Worm (Caenorhabditis elegans): ENCODE measurements around the gene F55H2.7.

The F55H2.7 gene

ce11 chrIII:9544820-9545219 is 28.8 kb upstream of the F55H2.7 start, which contains the start of gene ZK1098.12:
Gene ZK1098.12, plus strand, starts transcription at chrIII:9545120.
- TF ChIP-seq hlh-30 (tag; optimal IDR thresholded peaks at IDR 0.05; ENCODE audit: insufficient read depth) (no peak), ZK546.5 (tag; optimal IDR thresholded peaks at IDR 0.05) (no peak), lin-13 (GFP tag; optimal IDR thresholded peaks at IDR 0.05) (no peak), tra-1 (GFP tag; IDR thresholded peaks at IDR 0.05) (no peak), lin-38 (GFP tag; IDR thresholded peaks at IDR 0.05) (no peak; the same call in 1 of the 2 replicates), php-3 (GFP tag; IDR thresholded peaks at IDR 0.05) (no peak), dve-1 (tag; optimal IDR thresholded peaks at IDR 0.05; ENCODE audit: insufficient read depth) (no peak), dpl-1 (GFP tag; optimal IDR thresholded peaks at IDR 0.05) (no peak), unc-130 (GFP tag; optimal IDR thresholded peaks at IDR 0.05) (no peak), hmg-1.1 (GFP tag; IDR thresholded peaks at IDR 0.05) (no peak), lin-39 (tag; optimal IDR thresholded peaks at IDR 0.05) (no peak), lsy-2 (tag; optimal IDR thresholded peaks at IDR 0.05) (no peak)

- TF ChIP-seq vab-7 (GFP tag; IDR thresholded peaks at IDR 0.05) (no peak), nhr-102 (tag; optimal IDR thresholded peaks at IDR 0.05) (no peak), nhr-25 (tag; optimal IDR thresholded peaks at IDR 0.05; ENCODE audit: borderline replicate concordance, insufficient read depth) (no peak), R02D3.7 (tag; optimal IDR thresholded peaks at IDR 0.05) (no peak), mxl-2 (GFP tag; conservative IDR thresholded peaks at IDR 0.05) (no peak), T26A8.4 (GFP tag; IDR thresholded peaks at IDR 0.05) (no peak), aly-2 (tag; optimal IDR thresholded peaks at IDR 0.05) (no peak), lsy-2 (tag; optimal IDR thresholded peaks at IDR 0.05) (no peak), ztf-7 (tag; optimal IDR thresholded peaks at IDR 0.05) (no peak), spr-3 (GFP tag; optimal IDR thresholded peaks at IDR 0.05) (no peak), mes-2 (tag; optimal IDR thresholded peaks at IDR 0.05; ENCODE audit: poor library complexity, severe bottlenecking) (no peak), ZK546.5 (tag; optimal IDR thresholded peaks at IDR 0.05) (no peak), cey-2 (tag; optimal IDR thresholded peaks at IDR 0.05; ENCODE audit: borderline replicate concordance, insufficient read depth) (no peak)
Observed at ce11 chrIII:9544125-9544524, 28.1 kb upstream of the F55H2.7 start, which contains the start of gene ZK1098.9. Gene ZK1098.9, plus strand, starts transcription at chrIII:9544425.

ce11 chrIII:9542816-9543215 is 26.8 kb upstream of the F55H2.7 start, which contains the start of gene eif-2Balpha:
Gene eif-2Balpha, plus strand, starts transcription at chrIII:9543119.
- TF ChIP-seq egl-43 (GFP tag; IDR thresholded peaks at IDR 0.05): no peak
- TF ChIP-seq mdt-29 (GFP tag; IDR thresholded peaks at IDR 0.05): no peak
- no peak for TF ChIP-seq daf-16 (GFP tag; optimal IDR thresholded peaks at IDR 0.05)
- peak; percentile 16 for TF ChIP-seq daf-16 (tag; optimal IDR thresholded peaks at IDR 0.05)
- peak in 1 of 2 experiments; percentile 84 for TF ChIP-seq lsy-2 (tag; optimal IDR thresholded peaks at IDR 0.05)
- no peak for TF ChIP-seq zfp-3 (GFP tag; conservative IDR thresholded peaks at IDR 0.05)
- peak; percentile 16 for TF ChIP-seq mep-1 (tag; optimal IDR thresholded peaks at IDR 0.05)
- TF ChIP-seq Y5F2A.4 (GFP tag; optimal IDR thresholded peaks at IDR 0.05): no peak
- TF ChIP-seq T20F7.1 (GFP tag; optimal IDR thresholded peaks at IDR 0.05): no peak
- TF ChIP-seq aha-1 (tag): no peak
- TF ChIP-seq lin-38 (GFP tag; IDR thresholded peaks at IDR 0.05): peak; percentile 80
- peak; percentile 40 for TF ChIP-seq hlh-30 (tag; optimal IDR thresholded peaks at IDR 0.05; ENCODE audit: insufficient read depth)
- peak; percentile 67 for TF ChIP-seq dpl-1 (GFP tag; optimal IDR thresholded peaks at IDR 0.05)

- no peak for TF ChIP-seq tag-97 (GFP tag; IDR thresholded peaks at IDR 0.05)
- no peak for TF ChIP-seq ceh-44 (GFP tag; IDR thresholded peaks at IDR 0.05)
- no peak for TF ChIP-seq daf-12 (tag; optimal IDR thresholded peaks at IDR 0.05)
- no peak for TF ChIP-seq egl-27 (tag; optimal IDR thresholded peaks at IDR 0.05)
- no peak for TF ChIP-seq nhr-28 (tag; optimal IDR thresholded peaks at IDR 0.05)
- no peak for TF ChIP-seq lsy-2 (tag; optimal IDR thresholded peaks at IDR 0.05)
- TF ChIP-seq Y75B8A.6 (GFP tag; IDR thresholded peaks at IDR 0.05): no peak
- no peak for TF ChIP-seq dmd-8 (GFP tag; IDR thresholded peaks at IDR 0.05)
- TF ChIP-seq ceh-62 (tag; optimal IDR thresholded peaks at IDR 0.05): no peak
- no peak for TF ChIP-seq spr-1 (tag; optimal IDR thresholded peaks at IDR 0.05)
- TF ChIP-seq ces-1 (GFP tag; optimal IDR thresholded peaks at IDR 0.05): no peak
- TF ChIP-seq tra-1 (GFP tag; IDR thresholded peaks at IDR 0.05): no peak
- no peak for TF ChIP-seq daf-16 (GFP tag; optimal IDR thresholded peaks at IDR 0.05)
- TF ChIP-seq daf-16 (tag; optimal IDR thresholded peaks at IDR 0.05): no peak
- no peak for TF ChIP-seq fos-1 (tag; optimal IDR thresholded peaks at IDR 0.05)
- no peak for TF ChIP-seq T26A8.4 (GFP tag; IDR thresholded peaks at IDR 0.05)
- no peak for TF ChIP-seq dmd-6 (GFP tag; IDR thresholded peaks at IDR 0.05)
Observed at ce11 chrIII:9542280-9542679, 26.2 kb upstream of the F55H2.7 start, which contains the start of gene mut-7. Gene mut-7, minus strand, starts transcription at chrIII:9542380.

All from whole organism, L4 larva.